Fruit fly (Drosophila melanogaster): ENCODE measurements around the gene Hsp26.

The Hsp26 gene

dm6 chr3L:9426656-9427294, 49.5 kb upstream of the Hsp26 start, which contains the start of the genes Atat and Shc (continued):
- TF ChIP-seq Xbp1 (GFP tag; optimal IDR thresholded peaks at IDR 0.05) (peak; percentile 100), abd-A (tag; optimal IDR thresholded peaks at IDR 0.05) (peak; percentile 85), CG11560 (tag; IDR thresholded peaks at IDR 0.05) (peak; percentile 96), Max (GFP tag; optimal IDR thresholded peaks at IDR 0.05) (peak; percentile 99), CG6254 (GFP tag; optimal IDR thresholded peaks at IDR 0.05) (peak; percentile 90), Aef1 (GFP tag; IDR thresholded peaks at IDR 0.05) (peak; percentile 100), corto (GFP tag; optimal IDR thresholded peaks at IDR 0.05) (peak; percentile 89), CG15696 (tag; optimal IDR thresholded peaks at IDR 0.05) (peak; percentile 99), Abd-B (GFP tag; optimal IDR thresholded peaks at IDR 0.05) (peak; percentile 100), CG4328 (GFP tag; optimal IDR thresholded peaks at IDR 0.05) (peak; percentile 97), HLH54F (GFP tag; optimal IDR thresholded peaks at IDR 0.05) (peak; percentile 100), CG14860 (GFP tag; IDR thresholded peaks at IDR 0.05; ENCODE audit: partially characterized antibody) (peak; percentile 91), ind (GFP tag; optimal IDR thresholded peaks at IDR 0.05) (peak; percentile 100), Taf1 (GFP tag; IDR thresholded peaks at IDR 0.05) (peak; percentile 99), eyg (GFP tag; optimal IDR thresholded peaks at IDR 0.05) (peak; percentile 99), ATbp (GFP tag; optimal IDR thresholded peaks at IDR 0.05) (peak; percentile 93), pros (GFP tag; optimal IDR thresholded peaks at IDR 0.05) (peak; percentile 21), row (GFP tag; IDR thresholded peaks at IDR 0.05) (peak; percentile 100), ttk (GFP tag; IDR thresholded peaks at IDR 0.05) (peak; percentile 100), CG14710 (tag; optimal IDR thresholded peaks at IDR 0.05) (peak; percentile 97), CG8944 (GFP tag; optimal IDR thresholded peaks at IDR 0.05) (peak; percentile 100), ase (GFP tag; IDR thresholded peaks at IDR 0.05) (peak; percentile 99), CG17385 (GFP tag; optimal IDR thresholded peaks at IDR 0.05) (peak; percentile 95), HmgD (GFP tag; optimal IDR thresholded peaks at IDR 0.05) (peak; percentile 100), CG16815 (GFP tag; optimal IDR thresholded peaks at IDR 0.05) (peak; percentile 100), lmd (GFP tag; IDR thresholded peaks at IDR 0.05) (peak; percentile 100), eve (GFP tag; optimal IDR thresholded peaks at IDR 0.05) (peak in 1 of 2 experiments; percentile 96), stc (GFP tag; IDR thresholded peaks at IDR 0.05) (peak; percentile 98), Xrp1 (GFP tag; IDR thresholded peaks at IDR 0.05) (peak; percentile 99), onecut (GFP tag; IDR thresholded peaks at IDR 0.05) (peak; percentile 94), CG12769 (tag; optimal IDR thresholded peaks at IDR 0.05) (peak; percentile 100), MBD-R2 (GFP tag; IDR thresholded peaks at IDR 0.05) (peak; percentile 100), zen (tag; optimal IDR thresholded peaks at IDR 0.05) (peak; percentile 99), Lpt (GFP tag; optimal IDR thresholded peaks at IDR 0.05) (no peak), CG10462 (GFP tag; optimal IDR thresholded peaks at IDR 0.05) (peak; percentile 99), CG2120 (GFP tag; optimal IDR thresholded peaks at IDR 0.05) (peak; percentile 100), CG1602 (GFP tag; optimal IDR thresholded peaks at IDR 0.05) (peak; percentile 100), CG34422 (GFP tag; IDR thresholded peaks at IDR 0.05) (peak; percentile 100), ken (GFP tag; IDR thresholded peaks at IDR 0.05) (peak; percentile 100), ac (GFP tag; optimal IDR thresholded peaks at IDR 0.05) (peak; percentile 92), CG10321 (GFP tag; IDR thresholded peaks at IDR 0.05) (peak; percentile 87), gsb (GFP tag; IDR thresholded peaks at IDR 0.05) (peak; percentile 99), E2f2 (GFP tag; IDR thresholded peaks at IDR 0.05) (peak; percentile 86), gt (GFP tag; IDR thresholded peaks at IDR 0.05) (peak; percentile 99), Atf3 (GFP tag; optimal IDR thresholded peaks at IDR 0.05) (peak; percentile 99), Chrac-16 (GFP tag; optimal IDR thresholded peaks at IDR 0.05) (peak; percentile 100), CG10274 (GFP tag; optimal IDR thresholded peaks at IDR 0.05) (peak; percentile 95), salm (tag; optimal IDR thresholded peaks at IDR 0.05) (peak; percentile 93), H2.0 (GFP tag; IDR thresholded peaks at IDR 0.05) (peak; percentile 99), gem (tag; optimal IDR thresholded peaks at IDR 0.05) (peak; percentile 99), CG12071 (GFP tag; optimal IDR thresholded peaks at IDR 0.05) (peak; percentile 97)
